Worm (Caenorhabditis elegans) whole organism, L4/young adult: ENCODE data around the gene C50F4.6.

Experiments used
- W03F9.2 ChIP-seq: fragments of 150-350 bp; optimal IDR thresholded peaks from 2 replicates; lab custom pipeline; 2014; ENCODE audit warnings: missing biosample characterization, missing genetic modification characterization
- dao-5 ChIP-seq: sonication (generic microtip); optimal IDR thresholded peaks from 2 replicates; lab custom pipeline; 2016; ENCODE audit warnings: missing genotype, missing genetic modification characterization, moderate library complexity, missing compliant biosample characterization
- him-1 ChIP-seq: sonication (generic microtip); optimal IDR thresholded peaks from 2 replicates; lab custom pipeline; 2016; ENCODE audit warnings: missing genotype, missing genetic modification reagents, missing genetic modification characterization, missing compliant biosample characterization

DNA sequence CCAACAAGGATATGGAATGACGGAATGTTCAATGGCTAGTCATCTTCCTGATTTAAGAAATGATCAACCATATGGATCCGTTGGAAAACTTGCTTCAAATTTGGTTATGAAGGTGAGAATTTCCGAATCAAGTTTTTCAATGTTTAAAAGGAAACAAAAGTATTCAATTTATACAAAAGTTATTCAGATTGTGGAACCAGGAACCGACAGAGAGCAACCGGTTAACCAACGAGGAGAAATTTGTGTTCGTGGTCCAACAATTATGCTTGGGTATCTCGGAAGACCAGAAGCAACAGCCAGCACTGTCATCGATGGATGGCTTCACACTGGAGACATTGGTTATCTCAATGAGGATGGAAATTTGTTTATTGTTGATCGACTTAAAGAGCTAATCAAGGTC, 36.3 kb upstream of the C50F4.6 start:
- TF ChIP-seq him-1 (tag; lab: Kevin White, UChicago) = no peak
- no peak for TF ChIP-seq dao-5 (tag; lab: Kevin White, UChicago)
- no peak for TF ChIP-seq W03F9.2 (tag; lab: Kevin White, UChicago)
